Worm (Caenorhabditis elegans) whole organism, L4 larva: ENCODE measurements around the gene tatn-1.

Experiments used
- D1046.2 ChIP-seq: fragments of 200-800 bp; sonication (Bioruptor generic); IDR thresholded peaks from 2 replicates; pipeline ENCODE4 v1.3.6; 2022; ENCODE audit warnings: missing genetic modification characterization, missing compliant biosample characterization
- F10B5.3 ChIP-seq: sonication (generic microtip); optimal IDR thresholded peaks from 2 replicates; lab custom pipeline; 2016; ENCODE audit warnings: mild to moderate bottlenecking, missing genetic modification characterization, missing compliant biosample characterization
- F26F4.8 ChIP-seq: fragments of 200-800 bp; sonication (Bioruptor generic); conservative IDR thresholded peaks from 2 replicates; pipeline ENCODE4 v1.3.6; 2022; ENCODE audit warnings: missing genetic modification characterization, missing compliant biosample characterization
- F37D6.2 ChIP-seq: sonication (generic microtip); optimal IDR thresholded peaks from 2 replicates; lab custom pipeline; 2016; ENCODE audit warnings: mild to moderate bottlenecking, missing genetic modification characterization, missing compliant biosample characterization
- F44E2.7 ChIP-seq: fragments of 200-800 bp; sonication (Bioruptor generic); IDR thresholded peaks from 2 replicates; pipeline ENCODE4 v2.1.2; 2022; ENCODE audit warnings: missing genetic modification characterization, missing compliant biosample characterization
- T26A8.4 ChIP-seq: fragments of 200-800 bp; sonication (Bioruptor generic); IDR thresholded peaks from 2 replicates; pipeline ENCODE4 v1.3.6; 2022; ENCODE audit warnings: missing genetic modification characterization, missing compliant biosample characterization
- Y48G9A.11 ChIP-seq: fragments of 200-800 bp; sonication (Bioruptor generic); IDR thresholded peaks from 2 replicates; pipeline ENCODE4 v1.3.6; 2022; ENCODE audit warnings: missing genetic modification reagents, missing genetic modification characterization, missing compliant biosample characterization
- Y75B8A.6 ChIP-seq: fragments of 200-800 bp; sonication (Bioruptor generic); IDR thresholded peaks from 2 replicates; pipeline ENCODE4 v1.3.6; 2022; ENCODE audit warnings: missing genetic modification reagents, missing genetic modification characterization, missing compliant biosample characterization
- ZK337.2 ChIP-seq: fragments of 200-800 bp; sonication (Bioruptor generic); IDR thresholded peaks from 2 replicates; pipeline ENCODE4 v1.3.6; 2022; ENCODE audit warnings: missing genetic modification reagents, missing genetic modification characterization, missing compliant biosample characterization
- arid-1 ChIP-seq: fragments of 200-800 bp; sonication (Bioruptor generic); conservative IDR thresholded peaks from 2 replicates; pipeline ENCODE4 v1.3.6; 2022; ENCODE audit warnings: missing genetic modification reagents, missing genetic modification characterization, missing compliant biosample characterization
- ceh-20 ChIP-seq: fragments of 200-800 bp; sonication (Bioruptor generic); IDR thresholded peaks from 2 replicates; pipeline ENCODE4 v1.3.6; 2022; ENCODE audit warnings: missing genetic modification reagents, missing genetic modification characterization, missing compliant biosample characterization
- ceh-28 ChIP-seq: fragments of 150-350 bp; optimal IDR thresholded peaks from 2 replicates; lab custom pipeline; 2014; ENCODE audit warnings: missing biosample characterization, missing genetic modification reagents, missing genetic modification characterization
- ceh-62 ChIP-seq: sonication (generic microtip); optimal IDR thresholded peaks from 2 replicates; lab custom pipeline; 2017; ENCODE audit warnings: missing biosample characterization, missing genetic modification characterization
- cey-2 ChIP-seq: sonication (generic microtip); optimal IDR thresholded peaks from 3 replicates; lab custom pipeline; 2017; ENCODE audit warnings: missing genetic modification characterization, mild to moderate bottlenecking, missing compliant biosample characterization, antibody characterized with exemption, borderline replicate concordance; ENCODE audit not compliant: insufficient read depth
- daf-12 ChIP-seq: fragments of 150-350 bp; optimal IDR thresholded peaks from 2 replicates; lab custom pipeline; 2014; ENCODE audit warnings: missing biosample characterization, missing genetic modification reagents, missing genetic modification characterization
- daf-16 ChIP-seq, 3 experiments: sonication (generic microtip); optimal IDR thresholded peaks; 2 replicates each; lab custom pipeline; 2016 to 2017; ENCODE audit warnings: missing genetic modification characterization in 3 of 3, missing genetic modification reagents in 3 of 3, mild to moderate bottlenecking in 2 of 3, missing compliant biosample characterization in 2 of 3, missing biosample characterization in 1 of 3, moderate library complexity in 1 of 3
- dmd-6 ChIP-seq: fragments of 200-800 bp; sonication (Bioruptor generic); IDR thresholded peaks from 2 replicates; pipeline ENCODE4 v1.3.6; 2022; ENCODE audit warnings: missing genetic modification reagents, missing genetic modification characterization, missing compliant biosample characterization
- dpl-1 ChIP-seq: fragments of 150-350 bp; optimal IDR thresholded peaks from 2 replicates; lab custom pipeline; 2014; ENCODE audit warnings: missing biosample characterization, missing genetic modification reagents, missing genetic modification characterization
- dve-1 ChIP-seq: sonication (generic microtip); optimal IDR thresholded peaks from 2 replicates; lab custom pipeline; 2017; ENCODE audit warnings: antibody characterized with exemption, mild to moderate bottlenecking, missing genetic modification characterization, missing compliant biosample characterization; ENCODE audit not compliant: insufficient read depth
- egl-43 ChIP-seq: fragments of 200-800 bp; sonication (Bioruptor generic); IDR thresholded peaks from 2 replicates; pipeline ENCODE4 v1.3.6; 2022; ENCODE audit warnings: missing genetic modification reagents, missing genetic modification characterization, missing compliant biosample characterization
- fos-1 ChIP-seq: fragments of 150-350 bp; optimal IDR thresholded peaks from 2 replicates; lab custom pipeline; 2014; ENCODE audit warnings: missing biosample characterization, missing genetic modification characterization
- hlh-11 ChIP-seq: fragments of 200-800 bp; sonication (Bioruptor generic); optimal IDR thresholded peaks from 2 replicates; lab custom pipeline; 2018; ENCODE audit warnings: mild to moderate bottlenecking, missing genetic modification characterization, missing compliant biosample characterization
- hlh-30 ChIP-seq: sonication (generic microtip); optimal IDR thresholded peaks from 2 replicates; lab custom pipeline; 2017; ENCODE audit warnings: antibody characterized with exemption, mild to moderate bottlenecking, missing genetic modification characterization, missing compliant biosample characterization; ENCODE audit not compliant: insufficient read depth
- hmg-1.1 ChIP-seq: fragments of 200-800 bp; sonication (Bioruptor generic); IDR thresholded peaks from 2 replicates; pipeline ENCODE4 v1.3.6; 2022; ENCODE audit warnings: missing genetic modification reagents, missing genetic modification characterization, missing compliant biosample characterization
- jun-1 ChIP-seq: fragments of 150-350 bp; optimal IDR thresholded peaks from 2 replicates; lab custom pipeline; 2014; ENCODE audit warnings: missing biosample characterization, missing genetic modification reagents, missing genetic modification characterization
- lim-7 ChIP-seq: fragments of 200-800 bp; sonication (Bioruptor generic); IDR thresholded peaks from 2 replicates; pipeline ENCODE4 v1.3.6; 2022; ENCODE audit warnings: missing genetic modification characterization, missing compliant biosample characterization
- lin-38 ChIP-seq: fragments of 200-800 bp; sonication (Bioruptor generic); IDR thresholded peaks from 2 replicates; pipeline ENCODE4 v1.3.6; 2022; ENCODE audit warnings: missing genetic modification reagents, missing genetic modification characterization, missing compliant biosample characterization
- lin-39 ChIP-seq: fragments of 150-350 bp; optimal IDR thresholded peaks from 2 replicates; lab custom pipeline; 2014; ENCODE audit warnings: missing biosample characterization, missing genetic modification reagents, missing genetic modification characterization
- lir-3 ChIP-seq: sonication (generic microtip); optimal IDR thresholded peaks from 2 replicates; lab custom pipeline; 2016; ENCODE audit warnings: mild to moderate bottlenecking, missing genetic modification characterization, missing compliant biosample characterization
- lsy-2 ChIP-seq, 2 experiments: fragments of 150-350 bp in 1 of 2; sonication (generic microtip) in 1 of 2; optimal IDR thresholded peaks; 2 replicates each; lab custom pipeline; 2014 to 2017; ENCODE audit warnings: missing biosample characterization in 2 of 2, missing genetic modification characterization in 2 of 2
- madf-5 ChIP-seq, 2 experiments: fragments of 200-800 bp; sonication (Bioruptor generic); IDR thresholded peaks; 2 replicates each; pipeline ENCODE4 v1.3.6; 2022; ENCODE audit warnings: missing compliant biosample characterization in 2 of 2, missing genetic modification characterization in 2 of 2
- mep-1 ChIP-seq: fragments of 150-350 bp; sonication (generic microtip); optimal IDR thresholded peaks from 3 replicates; lab custom pipeline; 2014; ENCODE audit warnings: missing biosample characterization, missing genetic modification characterization
- mes-2 ChIP-seq: sonication (generic microtip); optimal IDR thresholded peaks from 2 replicates; lab custom pipeline; 2016; ENCODE audit warnings: missing genotype, mild to moderate bottlenecking, missing genetic modification characterization, missing compliant biosample characterization; ENCODE audit not compliant: poor library complexity, severe bottlenecking
- nhr-10 ChIP-seq: fragments of 150-350 bp; optimal IDR thresholded peaks from 2 replicates; lab custom pipeline; 2014; ENCODE audit warnings: missing biosample characterization, missing genetic modification characterization
- nhr-111 ChIP-seq: fragments of 200-800 bp; sonication (Bioruptor generic); optimal IDR thresholded peaks from 2 replicates; lab custom pipeline; 2018; ENCODE audit warnings: mild to moderate bottlenecking, missing genetic modification characterization, missing compliant biosample characterization
- nhr-25 ChIP-seq: sonication (generic microtip); optimal IDR thresholded peaks from 2 replicates; lab custom pipeline; 2017; ENCODE audit warnings: missing genetic modification characterization, mild to moderate bottlenecking, missing compliant biosample characterization, antibody characterized with exemption, moderate library complexity, borderline replicate concordance; ENCODE audit not compliant: insufficient read depth
- nhr-28 ChIP-seq: fragments of 150-350 bp; optimal IDR thresholded peaks from 2 replicates; lab custom pipeline; 2014; ENCODE audit warnings: missing biosample characterization, missing genetic modification characterization
- rbr-2 ChIP-seq: sonication (generic microtip); optimal IDR thresholded peaks from 2 replicates; lab custom pipeline; 2016; ENCODE audit warnings: missing genotype, missing genetic modification characterization, missing compliant biosample characterization
- saeg-2 ChIP-seq: fragments of 200-800 bp; sonication (Bioruptor generic); IDR thresholded peaks from 2 replicates; pipeline ENCODE4 v1.3.6; 2022; ENCODE audit warnings: missing genetic modification reagents, missing genetic modification characterization, missing compliant biosample characterization
- sdz-12 ChIP-seq: fragments of 200-800 bp; sonication (Bioruptor generic); optimal IDR thresholded peaks from 2 replicates; lab custom pipeline; 2018; ENCODE audit warnings: mild to moderate bottlenecking, missing genetic modification characterization, missing compliant biosample characterization
- set-16 ChIP-seq: fragments of 200-800 bp; sonication (Bioruptor generic); IDR thresholded peaks from 2 replicates; pipeline ENCODE4 v1.3.6; 2022; ENCODE audit warnings: missing genetic modification reagents, missing genetic modification characterization, missing compliant biosample characterization
- snpc-1.2 ChIP-seq: fragments of 200-800 bp; sonication (Bioruptor generic); IDR thresholded peaks from 2 replicates; pipeline ENCODE4 v1.3.6; 2022; ENCODE audit warnings: missing genetic modification reagents, missing genetic modification characterization, missing compliant biosample characterization
- snpc-4 ChIP-seq: fragments of 150-350 bp; optimal IDR thresholded peaks from 2 replicates; lab custom pipeline; 2014; ENCODE audit warnings: missing biosample characterization, missing genetic modification characterization
- spr-3 ChIP-seq: fragments of 200-800 bp; sonication (Bioruptor generic); optimal IDR thresholded peaks from 2 replicates; lab custom pipeline; 2018; ENCODE audit warnings: mild to moderate bottlenecking, missing genetic modification characterization, missing compliant biosample characterization
- tra-1 ChIP-seq: fragments of 200-800 bp; sonication (Bioruptor generic); IDR thresholded peaks from 2 replicates; pipeline ENCODE4 v1.3.6; 2022; ENCODE audit warnings: missing genetic modification reagents, missing genetic modification characterization, missing compliant biosample characterization
- unc-62 ChIP-seq, 3 experiments: fragments of 150-350 bp in 1 of 3; sonication (generic microtip); optimal IDR thresholded peaks in 2 of 3; peaks in 1 of 3; 1 replicate in 1 of 3; 2 replicates in 2 of 3; lab custom pipeline; 2014 to 2017; ENCODE audit warnings: missing biosample characterization in 3 of 3, missing genetic modification characterization in 3 of 3, missing genetic modification reagents in 3 of 3, missing genotype in 1 of 3
- zfp-2 ChIP-seq: sonication (generic microtip); optimal IDR thresholded peaks from 2 replicates; lab custom pipeline; 2016; ENCODE audit warnings: mild to moderate bottlenecking, missing genetic modification characterization, missing compliant biosample characterization
- zfp-3 ChIP-seq: fragments of 200-800 bp; sonication (Bioruptor generic); conservative IDR thresholded peaks from 2 replicates; pipeline ENCODE4 v1.3.6; 2022; ENCODE audit warnings: missing genetic modification reagents, missing genetic modification characterization, missing compliant biosample characterization
- zip-2 ChIP-seq: fragments of 150-350 bp; optimal IDR thresholded peaks from 2 replicates; lab custom pipeline; 2014; ENCODE audit warnings: missing biosample characterization, missing genetic modification characterization
- ztf-11 ChIP-seq: fragments of 150-350 bp; optimal IDR thresholded peaks from 2 replicates; lab custom pipeline; 2014; ENCODE audit warnings: missing biosample characterization, missing genetic modification characterization

tatn-1 gene

ce11 chrX:14808796-14809195, 18.0 kb downstream of the tatn-1 start:
- no peak for TF ChIP-seq F10B5.3
- no peak for TF ChIP-seq ceh-62 (tag; lab: Kevin White, UChicago)
- peak; percentile 60 for TF ChIP-seq spr-3 (GFP tag; lab: Kevin White, UChicago)
- no peak for TF ChIP-seq nhr-111
- TF ChIP-seq nhr-10 (tag; lab: Kevin White, UChicago): no peak
- no peak for TF ChIP-seq daf-16 (GFP tag; optimal IDR thresholded peaks at IDR 0.05; lab: Kevin White, UChicago)
- TF ChIP-seq daf-16 (tag; optimal IDR thresholded peaks at IDR 0.05; lab: Kevin White, UChicago): peak; percentile 78
- peak; percentile 13 for TF ChIP-seq hlh-11 (tag; lab: Kevin White, UChicago)
- no peak for TF ChIP-seq snpc-4 (tag; lab: Kevin White, UChicago)
- no peak for TF ChIP-seq lim-7
- TF ChIP-seq set-16: no peak
- TF ChIP-seq dmd-6: no peak
- no peak for TF ChIP-seq arid-1 (GFP tag; lab: Robert Waterston, UW)
- TF ChIP-seq fos-1 (tag; lab: Kevin White, UChicago): no peak
- peak; percentile 23 for TF ChIP-seq mep-1 (tag; lab: Kevin White, UChicago)
- TF ChIP-seq lin-38: 0 out of 2 replicates have a peak, but pooled peaks have one; percentile 25
- TF ChIP-seq dve-1 (tag; lab: Kevin White, UChicago): peak; percentile 35
- no peak for TF ChIP-seq dpl-1
- TF ChIP-seq mes-2 (tag; lab: Kevin White, UChicago): no peak
- no peak for TF ChIP-seq cey-2 (tag; lab: Kevin White, UChicago)
- no peak for TF ChIP-seq unc-62 (GFP tag; optimal IDR thresholded peaks at IDR 0.05 in 1 of 2; lab: Kevin White, UChicago)
- TF ChIP-seq unc-62 (tag; optimal IDR thresholded peaks at IDR 0.05; lab: Kevin White, UChicago): no peak
- TF ChIP-seq hmg-1.1 (GFP tag; lab: Robert Waterston, UW): no peak
- no peak for TF ChIP-seq zip-2 (tag; lab: Kevin White, UChicago)
- no peak for TF ChIP-seq daf-12 (tag; lab: Kevin White, UChicago)
- peak; percentile 72 for TF ChIP-seq T26A8.4 (GFP tag; lab: Robert Waterston, UW)
- TF ChIP-seq ZK337.2 (GFP tag; lab: Robert Waterston, UW): no peak
- TF ChIP-seq Y75B8A.6 (GFP tag; lab: Robert Waterston, UW): no peak
- TF ChIP-seq F44E2.7 (GFP tag; lab: Robert Waterston, UW): no peak
- TF ChIP-seq Y48G9A.11 (GFP tag; lab: Robert Waterston, UW): no peak
- peak in 1 of 2 experiments; percentile 16 for TF ChIP-seq lsy-2 (tag; optimal IDR thresholded peaks at IDR 0.05; lab: Kevin White, UChicago)
- TF ChIP-seq zfp-2 (tag; lab: Kevin White, UChicago): no peak
- no peak for TF ChIP-seq ceh-20 (GFP tag; lab: Robert Waterston, UW)
- no peak for TF ChIP-seq snpc-1.2
- TF ChIP-seq F37D6.2 (tag; lab: Kevin White, UChicago): no peak
- no peak for TF ChIP-seq nhr-28 (tag; lab: Kevin White, UChicago)
- no peak for TF ChIP-seq nhr-25 (tag; lab: Kevin White, UChicago)
- TF ChIP-seq tra-1: no peak
- 0 out of 2 replicates have a peak, but pooled peaks have one; percentile 53 for TF ChIP-seq zfp-3 (GFP tag; lab: Robert Waterston, UW)
- TF ChIP-seq ztf-11: no peak
- no peak for TF ChIP-seq saeg-2 (GFP tag; lab: Robert Waterston, UW)
- no peak for TF ChIP-seq ceh-28
- TF ChIP-seq hlh-30: no peak
- no peak for TF ChIP-seq rbr-2
- TF ChIP-seq lir-3 (tag; lab: Kevin White, UChicago): no peak
- no peak for TF ChIP-seq F26F4.8 (GFP tag; lab: Robert Waterston, UW)
- peak; percentile 47 for TF ChIP-seq sdz-12 (GFP tag; lab: Kevin White, UChicago)
- no peak for TF ChIP-seq D1046.2 (GFP tag; lab: Robert Waterston, UW)
- no peak for TF ChIP-seq egl-43 (GFP tag; lab: Robert Waterston, UW)
- no peak for TF ChIP-seq jun-1
- no peak for TF ChIP-seq madf-5 (GFP tag; IDR thresholded peaks at IDR 0.05; lab: Robert Waterston, UW)
- TF ChIP-seq lin-39 (tag; lab: Kevin White, UChicago): no peak
